Worm (Caenorhabditis elegans) whole organism, L2 larva: ENCODE data around the gene fbxb-41.
A peak's percentile ranks its signal among the peaks of the same experiment; 100 is the strongest.

Experiments
- F13H6.1 ChIP-seq: sonication (generic microtip); optimal IDR thresholded peaks from 2 replicates; lab custom pipeline; 2016; ENCODE audit warnings: missing genetic modification characterization, missing compliant biosample characterization
- ama-1 ChIP-seq: fragments of 150-350 bp; optimal IDR thresholded peaks from 2 replicates; lab custom pipeline; 2018; ENCODE audit warnings: inconsistent platforms
- fos-1 ChIP-seq: fragments of 150-350 bp; optimal IDR thresholded peaks from 2 replicates; lab custom pipeline; 2014; ENCODE audit warnings: missing biosample characterization, missing genetic modification characterization
- lin-11 ChIP-seq: fragments of 150-350 bp; sonication (generic microtip); optimal IDR thresholded peaks from 2 replicates; lab custom pipeline; 2014; ENCODE audit warnings: missing biosample characterization, missing genetic modification characterization, inconsistent platforms, mixed read lengths
- lsy-2 ChIP-seq, 2 experiments: fragments of 150-350 bp in 1 of 2; sonication (generic microtip) in 1 of 2; optimal IDR thresholded peaks; 2 replicates each; lab custom pipeline; 2014 to 2017; ENCODE audit warnings: missing biosample characterization in 2 of 2, missing genetic modification characterization in 2 of 2
- mab-5 ChIP-seq: fragments of 150-350 bp; optimal IDR thresholded peaks from 2 replicates; lab custom pipeline; 2014; ENCODE audit warnings: missing biosample characterization, missing genetic modification characterization
- mdl-1 ChIP-seq, 2 experiments: fragments of 150-350 bp in 1 of 2; sonication (generic microtip) in 1 of 2; optimal IDR thresholded peaks; 2 replicates each; lab custom pipeline; 2017; ENCODE audit warnings: missing biosample characterization in 2 of 2, missing genetic modification characterization in 2 of 2
- nhr-11 ChIP-seq: fragments of 150-350 bp; optimal IDR thresholded peaks from 2 replicates; lab custom pipeline; 2014; ENCODE audit warnings: missing biosample characterization, missing genetic modification characterization
- nhr-6 ChIP-seq: fragments of 150-350 bp; optimal IDR thresholded peaks from 2 replicates; lab custom pipeline; 2014; ENCODE audit warnings: missing biosample characterization, missing genetic modification characterization
- nhr-77 ChIP-seq: fragments of 150-350 bp; optimal IDR thresholded peaks from 2 replicates; lab custom pipeline; 2014; ENCODE audit warnings: missing biosample characterization, missing genetic modification characterization
- sma-3 ChIP-seq: sonication (generic microtip); optimal IDR thresholded peaks from 2 replicates; lab custom pipeline; 2016; ENCODE audit warnings: missing genetic modification reagents, missing genetic modification characterization, missing compliant biosample characterization
- unc-39 ChIP-seq: fragments of 150-350 bp; optimal IDR thresholded peaks from 2 replicates; lab custom pipeline; 2014; ENCODE audit warnings: missing biosample characterization, missing genetic modification characterization

ce11 chrII:1028602-1029001 is 13.5 kb downstream of the fbxb-41 start, which contains the start of gene math-34:
- no peak for TF ChIP-seq ama-1 (lab: Kevin White, UChicago)
- no peak for TF ChIP-seq lin-11 (tag; lab: Kevin White, UChicago)
- peak; percentile 23 for TF ChIP-seq fos-1
- no peak for TF ChIP-seq lsy-2 (tag; optimal IDR thresholded peaks at IDR 0.05; lab: Kevin White, UChicago)
- TF ChIP-seq F13H6.1 (tag; lab: Kevin White, UChicago): no peak
- TF ChIP-seq nhr-11 (tag; lab: Kevin White, UChicago): no peak
- TF ChIP-seq nhr-6 (tag; lab: Kevin White, UChicago): no peak
- no peak for TF ChIP-seq nhr-77 (tag; lab: Kevin White, UChicago)
- TF ChIP-seq sma-3 (GFP tag; lab: Kevin White, UChicago): no peak
- no peak for TF ChIP-seq unc-39
- no peak for TF ChIP-seq mdl-1 (tag; optimal IDR thresholded peaks at IDR 0.05; lab: Kevin White, UChicago)
- no peak for TF ChIP-seq mab-5 (tag; lab: Kevin White, UChicago)
